Fruit fly (Drosophila melanogaster) whole organism, embryonic: ENCODE results near the gene thoc6.

Experiments used
- Atf6 ChIP-seq: fragments of 200-800 bp; sonication (Bioruptor generic); IDR thresholded peaks from 2 replicates; pipeline ENCODE4 v1.3.6; 2022; ENCODE audit warnings: missing biosample characterization, missing genetic modification characterization
- CG13287 ChIP-seq: fragments of 200-800 bp; sonication (Bioruptor generic); IDR thresholded peaks from 2 replicates; pipeline ENCODE4 v1.3.6; 2022; ENCODE audit warnings: missing biosample characterization, missing genetic modification characterization; ENCODE audit not compliant: partially characterized antibody
- CG6654 ChIP-seq: fragments of 200-800 bp; sonication (Bioruptor generic); optimal IDR thresholded peaks from 2 replicates; lab custom pipeline; 2017; ENCODE audit warnings: missing biosample characterization, mild to moderate bottlenecking, missing genetic modification characterization
- D19B ChIP-seq: fragments of 200-800 bp; sonication (Bioruptor generic); optimal IDR thresholded peaks from 2 replicates; lab custom pipeline; 2017; ENCODE audit warnings: missing biosample characterization, mild to moderate bottlenecking, missing genetic modification characterization
- HLH3B ChIP-seq: fragments of 200-800 bp; sonication (Bioruptor generic); IDR thresholded peaks from 2 replicates; pipeline ENCODE4 v1.3.6; 2022; ENCODE audit warnings: missing biosample characterization, missing genetic modification characterization
- Jarid2 ChIP-seq: fragments of 200-800 bp; sonication (Bioruptor generic); optimal IDR thresholded peaks from 3 replicates; lab custom pipeline; 2017; ENCODE audit warnings: mild to moderate bottlenecking, missing biosample characterization, missing genetic modification reagents, missing genetic modification characterization
- Sox102F ChIP-seq: fragments of 200-800 bp; sonication (Bioruptor generic); optimal IDR thresholded peaks from 2 replicates; lab custom pipeline; 2018; ENCODE audit warnings: missing biosample characterization, mild to moderate bottlenecking, missing genetic modification characterization, moderate library complexity
- az2 ChIP-seq: fragments of 200-800 bp; sonication (Bioruptor generic); optimal IDR thresholded peaks from 3 replicates; lab custom pipeline; 2016; ENCODE audit warnings: missing biosample characterization, missing genetic modification characterization
- btn ChIP-seq: fragments of 200-800 bp; sonication (Bioruptor generic); optimal IDR thresholded peaks from 2 replicates; lab custom pipeline; 2016; ENCODE audit warnings: missing biosample characterization, missing genetic modification characterization
- emc ChIP-seq: fragments of 200-800 bp; sonication (Bioruptor generic); optimal IDR thresholded peaks from 2 replicates; lab custom pipeline; 2016; ENCODE audit warnings: missing biosample characterization, missing genetic modification characterization
- tin ChIP-seq: fragments of 200-800 bp; sonication (Bioruptor generic); optimal IDR thresholded peaks from 3 replicates; lab custom pipeline; 2016; ENCODE audit warnings: missing biosample characterization, missing genetic modification characterization

DNA sequence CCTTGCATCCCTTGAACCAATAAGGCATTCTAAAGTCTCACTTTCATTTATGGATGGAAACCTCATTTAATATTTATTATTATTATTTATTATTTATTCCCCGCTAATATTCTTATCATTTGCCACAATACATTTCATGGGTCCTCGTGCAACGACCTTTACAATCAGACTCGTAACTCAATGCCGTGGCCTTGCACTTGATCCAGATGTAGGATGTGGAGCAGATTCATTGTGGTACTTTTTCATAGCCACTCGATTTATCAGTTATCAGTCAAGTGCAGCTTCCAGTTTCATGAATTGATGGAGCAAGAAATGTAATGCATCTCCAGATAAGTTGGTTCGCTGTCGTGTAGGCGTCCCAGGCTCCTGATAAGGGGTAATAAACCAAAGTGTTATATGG lies 8.2 kb downstream of the thoc6 start:
- TF ChIP-seq btn (GFP tag; lab: Kevin White, UChicago) (no peak), D19B (no peak), Atf6 (GFP tag; lab: Robert Waterston, UW) (no peak), CG13287 (GFP tag; lab: Robert Waterston, UW) (no peak), Sox102F (GFP tag; lab: Kevin White, UChicago) (no peak), HLH3B (GFP tag; lab: Robert Waterston, UW) (no peak), emc (no peak), CG6654 (no peak), az2 (no peak), Jarid2 (no peak), tin (GFP tag; lab: Kevin White, UChicago) (no peak)
